Fruit fly (Drosophila melanogaster) whole organism, embryonic: Measurements from ENCODE around the gene CG17190.

Experiments
- C15 ChIP-seq: fragments of 200-800 bp; sonication (Bioruptor generic); IDR thresholded peaks from 3 replicates; pipeline ENCODE4 v1.3.6; 2022; ENCODE audit warnings: missing biosample characterization, missing genetic modification characterization
- CG10543 ChIP-seq: fragments of 200-800 bp; sonication (Bioruptor generic); optimal IDR thresholded peaks from 3 replicates; lab custom pipeline; 2017; ENCODE audit warnings: missing biosample characterization, mild to moderate bottlenecking, missing genetic modification characterization, moderate library complexity
- CG13424 ChIP-seq: fragments of 200-800 bp; sonication (Bioruptor generic); optimal IDR thresholded peaks from 2 replicates; lab custom pipeline; 2019; ENCODE audit warnings: missing biosample characterization, mild to moderate bottlenecking, missing genetic modification characterization, moderate library complexity
- CG14050 ChIP-seq: fragments of 200-800 bp; sonication (Bioruptor generic); IDR thresholded peaks from 3 replicates; pipeline ENCODE4 v1.3.6; 2022; ENCODE audit warnings: missing biosample characterization, missing genetic modification characterization
- CG14860 ChIP-seq: fragments of 200-800 bp; sonication (Bioruptor generic); IDR thresholded peaks from 3 replicates; pipeline ENCODE4 v1.3.6; 2022; ENCODE audit warnings: missing biosample characterization, missing genetic modification characterization; ENCODE audit not compliant: partially characterized antibody
- CG15269 ChIP-seq: fragments of 200-800 bp; sonication (Bioruptor generic); optimal IDR thresholded peaks from 2 replicates; lab custom pipeline; 2018; ENCODE audit warnings: missing biosample characterization, mild to moderate bottlenecking, missing genetic modification characterization, moderate library complexity
- CG17912 ChIP-seq: fragments of 200-800 bp; sonication (Bioruptor generic); optimal IDR thresholded peaks from 2 replicates; lab custom pipeline; 2018; ENCODE audit warnings: missing biosample characterization, mild to moderate bottlenecking, missing genetic modification characterization
- CG31365 ChIP-seq: fragments of 200-800 bp; sonication (Bioruptor generic); optimal IDR thresholded peaks from 2 replicates; lab custom pipeline; 2018; ENCODE audit warnings: missing biosample characterization, mild to moderate bottlenecking, missing genetic modification characterization
- CG32532 ChIP-seq: fragments of 200-800 bp; sonication (Bioruptor generic); IDR thresholded peaks from 2 replicates; pipeline ENCODE4 v1.3.6; 2022; ENCODE audit warnings: missing biosample characterization, missing genetic modification characterization
- CG3281 ChIP-seq: fragments of 200-800 bp; sonication (Bioruptor generic); optimal IDR thresholded peaks from 3 replicates; lab custom pipeline; 2017; ENCODE audit warnings: missing biosample characterization, mild to moderate bottlenecking, missing genetic modification characterization
- CG4424 ChIP-seq: fragments of 200-800 bp; sonication (Bioruptor generic); optimal IDR thresholded peaks from 3 replicates; lab custom pipeline; 2016; ENCODE audit warnings: missing biosample characterization, missing genetic modification characterization
- CG4854 ChIP-seq: fragments of 200-800 bp; sonication (Bioruptor generic); optimal IDR thresholded peaks from 2 replicates; lab custom pipeline; 2016; ENCODE audit warnings: missing biosample characterization, missing genetic modification characterization, inconsistent platforms
- CG6272 ChIP-seq: fragments of 200-800 bp; sonication (Bioruptor generic); IDR thresholded peaks from 2 replicates; pipeline ENCODE4 v1.3.6; 2022; ENCODE audit warnings: missing biosample characterization, missing genetic modification characterization
- CG7556 ChIP-seq: fragments of 200-800 bp; sonication (Bioruptor generic); optimal IDR thresholded peaks from 2 replicates; lab custom pipeline; 2017; ENCODE audit warnings: missing biosample characterization, mild to moderate bottlenecking, missing genetic modification characterization
- CG7839 ChIP-seq: fragments of 200-800 bp; sonication (Bioruptor generic); optimal IDR thresholded peaks from 3 replicates; lab custom pipeline; 2018; ENCODE audit warnings: missing biosample characterization, mild to moderate bottlenecking, missing genetic modification characterization, moderate library complexity
- CG7987 ChIP-seq: fragments of 200-800 bp; sonication (Bioruptor generic); optimal IDR thresholded peaks from 2 replicates; lab custom pipeline; 2018; ENCODE audit warnings: missing biosample characterization, mild to moderate bottlenecking, missing genetic modification characterization, moderate library complexity
- CG8924 ChIP-seq: fragments of 200-800 bp; optimal IDR thresholded peaks from 3 replicates; lab custom pipeline; 2019; ENCODE audit warnings: missing biosample characterization, mild to moderate bottlenecking, missing genetic modification characterization, moderate library complexity
- Chrac-16 ChIP-seq: fragments of 200-800 bp; sonication (Bioruptor generic); optimal IDR thresholded peaks from 3 replicates; lab custom pipeline; 2016; ENCODE audit warnings: missing biosample characterization, missing genetic modification characterization
- D ChIP-seq, 2 experiments: fragments of 200-800 bp in 1 of 2; fragments of >200 bp in 1 of 2; sonication (Bioruptor generic) in 1 of 2; optimal IDR thresholded peaks; 2 replicates in 1 of 2; 3 replicates in 1 of 2; lab custom pipeline; 2017; ENCODE audit warnings: mild to moderate bottlenecking in 1 of 2, missing biosample characterization in 1 of 2, missing genetic modification characterization in 1 of 2, missing genetic modification reagents in 1 of 2
- D19A ChIP-seq: fragments of 200-800 bp; optimal IDR thresholded peaks from 3 replicates; lab custom pipeline; 2019; ENCODE audit warnings: missing biosample characterization, mild to moderate bottlenecking, missing genetic modification characterization, moderate library complexity
- Dad ChIP-seq: fragments of 200-800 bp; sonication (Bioruptor generic); optimal IDR thresholded peaks from 3 replicates; lab custom pipeline; 2016; ENCODE audit warnings: missing biosample characterization, missing genetic modification characterization
- Dek ChIP-seq: fragments of 200-800 bp; sonication (Bioruptor generic); optimal IDR thresholded peaks from 3 replicates; lab custom pipeline; 2019; ENCODE audit warnings: missing biosample characterization, mild to moderate bottlenecking, missing genetic modification characterization, moderate library complexity
- Dip3 ChIP-seq: fragments of 200-800 bp; sonication (Bioruptor generic); optimal IDR thresholded peaks from 3 replicates; lab custom pipeline; 2016; ENCODE audit warnings: missing biosample characterization, missing genetic modification characterization
- Dref ChIP-seq: fragments of 200-800 bp; sonication (Bioruptor generic); IDR thresholded peaks from 2 replicates; pipeline ENCODE4 v1.3.6; 2022; ENCODE audit warnings: missing biosample characterization, missing genetic modification characterization
- E2f1 ChIP-seq: fragments of 200-800 bp; sonication (Bioruptor generic); IDR thresholded peaks from 2 replicates; pipeline ENCODE4 v1.3.6; 2022; ENCODE audit warnings: missing biosample characterization, missing genetic modification characterization
- HLH3B ChIP-seq: fragments of 200-800 bp; sonication (Bioruptor generic); IDR thresholded peaks from 2 replicates; pipeline ENCODE4 v1.3.6; 2022; ENCODE audit warnings: missing biosample characterization, missing genetic modification characterization
- HLH54F ChIP-seq: fragments of 200-800 bp; sonication (Bioruptor generic); optimal IDR thresholded peaks from 3 replicates; lab custom pipeline; 2016; ENCODE audit warnings: missing biosample characterization, missing genetic modification characterization
- HmgZ ChIP-seq: fragments of 200-800 bp; sonication (Bioruptor generic); optimal IDR thresholded peaks from 2 replicates; lab custom pipeline; 2018; ENCODE audit warnings: missing biosample characterization, mild to moderate bottlenecking, missing genetic modification characterization
- Mrtf ChIP-seq: fragments of 200-800 bp; sonication (Bioruptor generic); IDR thresholded peaks from 3 replicates; pipeline ENCODE4 v1.3.6; 2022; ENCODE audit warnings: missing biosample characterization, missing genetic modification characterization
- NC2α ChIP-seq: fragments of 200-800 bp; sonication (Bioruptor generic); optimal IDR thresholded peaks from 2 replicates; lab custom pipeline; 2016; ENCODE audit warnings: missing biosample characterization, missing genetic modification characterization
- NK7.1 ChIP-seq: fragments of 200-800 bp; sonication (Bioruptor generic); optimal IDR thresholded peaks from 3 replicates; lab custom pipeline; 2016; ENCODE audit warnings: missing biosample characterization, missing genetic modification characterization
- Nf-YB ChIP-seq: fragments of 200-800 bp; sonication (Bioruptor generic); optimal IDR thresholded peaks from 3 replicates; lab custom pipeline; 2019; ENCODE audit warnings: missing biosample characterization, mild to moderate bottlenecking, missing genetic modification characterization, moderate library complexity
- Poxn ChIP-seq: fragments of 200-800 bp; sonication (Bioruptor generic); IDR thresholded peaks from 2 replicates; pipeline ENCODE4 v1.3.6; 2022; ENCODE audit warnings: missing biosample characterization, missing genetic modification characterization
- eve ChIP-seq, 2 experiments: fragments of >200 bp; optimal IDR thresholded peaks; 2 replicates each; lab custom pipeline; 2017; ENCODE audit warnings: missing biosample characterization in 2 of 2, missing genetic modification characterization in 2 of 2
- fd102C ChIP-seq: fragments of 200-800 bp; sonication (Bioruptor generic); optimal IDR thresholded peaks from 2 replicates; lab custom pipeline; 2018; ENCODE audit warnings: missing biosample characterization, mild to moderate bottlenecking, missing genetic modification characterization, moderate library complexity
- gce ChIP-seq: fragments of 200-800 bp; sonication (Bioruptor generic); IDR thresholded peaks from 3 replicates; pipeline ENCODE4 v1.3.6; 2022; ENCODE audit warnings: missing biosample characterization, missing genetic modification characterization
- ham ChIP-seq: fragments of 200-800 bp; sonication (Bioruptor generic); IDR thresholded peaks from 2 replicates; pipeline ENCODE4 v1.3.6; 2022; ENCODE audit warnings: missing biosample characterization, missing genetic modification characterization
- hth ChIP-seq: fragments of >200 bp; optimal IDR thresholded peaks from 2 replicates; lab custom pipeline; 2017; ENCODE audit warnings: inconsistent platforms
- nom ChIP-seq: fragments of 200-800 bp; sonication (Bioruptor generic); optimal IDR thresholded peaks from 2 replicates; lab custom pipeline; 2017; ENCODE audit warnings: missing biosample characterization, missing genetic modification characterization, mild to moderate bottlenecking, moderate library complexity, missing genetic modification reagents
- oc ChIP-seq: fragments of 200-800 bp; sonication (Bioruptor generic); optimal IDR thresholded peaks from 2 replicates; lab custom pipeline; 2018; ENCODE audit warnings: missing biosample characterization, mild to moderate bottlenecking, missing genetic modification characterization, moderate library complexity
- odd ChIP-seq: fragments of 200-800 bp; sonication (Bioruptor generic); optimal IDR thresholded peaks from 2 replicates; lab custom pipeline; 2017; ENCODE audit warnings: missing biosample characterization, mild to moderate bottlenecking, missing genetic modification characterization
- p53 ChIP-seq: fragments of 200-800 bp; sonication (Bioruptor generic); optimal IDR thresholded peaks from 2 replicates; lab custom pipeline; 2016; ENCODE audit warnings: missing biosample characterization, missing genetic modification characterization
- pnt ChIP-seq: fragments of 200-800 bp; sonication (Bioruptor generic); optimal IDR thresholded peaks from 3 replicates; lab custom pipeline; 2016; ENCODE audit warnings: missing biosample characterization, missing genetic modification characterization
- prd ChIP-seq, 3 experiments: fragments of >200 bp in 2 of 3; fragments of 200-800 bp in 1 of 3; sonication (Bioruptor generic) in 1 of 3; optimal IDR thresholded peaks in 2 of 3; IDR thresholded peaks in 1 of 3; 2 replicates in 2 of 3; 3 replicates in 1 of 3; pipeline versions ENCODE4 v1.3.6 to Lab custom; 2017 to 2022; ENCODE audit warnings: missing biosample characterization in 1 of 3, missing genetic modification characterization in 1 of 3
- sd ChIP-seq: fragments of 200-800 bp; sonication (Bioruptor generic); optimal IDR thresholded peaks from 3 replicates; lab custom pipeline; 2018; ENCODE audit warnings: missing biosample characterization, mild to moderate bottlenecking, missing genetic modification characterization, moderate library complexity
- shn ChIP-seq: fragments of 200-800 bp; sonication (Bioruptor generic); optimal IDR thresholded peaks from 3 replicates; lab custom pipeline; 2016; ENCODE audit warnings: missing biosample characterization, missing genetic modification characterization
- sim ChIP-seq: fragments of 200-800 bp; sonication (Bioruptor generic); IDR thresholded peaks from 2 replicates; pipeline ENCODE4 v1.3.6; 2022; ENCODE audit warnings: missing biosample characterization, missing genetic modification characterization
- sima ChIP-seq: fragments of 200-800 bp; sonication (Bioruptor generic); optimal IDR thresholded peaks from 2 replicates; lab custom pipeline; 2016; ENCODE audit warnings: missing biosample characterization, missing genetic modification characterization
- tap ChIP-seq: fragments of 200-800 bp; optimal IDR thresholded peaks from 3 replicates; lab custom pipeline; 2019; ENCODE audit warnings: missing biosample characterization, mild to moderate bottlenecking, missing genetic modification characterization, moderate library complexity
- vvl ChIP-seq: fragments of 200-800 bp; sonication (Bioruptor generic); IDR thresholded peaks from 2 replicates; pipeline ENCODE4 v1.3.6; 2022; ENCODE audit warnings: missing biosample characterization, missing genetic modification characterization

The CG17190 gene

DNA sequence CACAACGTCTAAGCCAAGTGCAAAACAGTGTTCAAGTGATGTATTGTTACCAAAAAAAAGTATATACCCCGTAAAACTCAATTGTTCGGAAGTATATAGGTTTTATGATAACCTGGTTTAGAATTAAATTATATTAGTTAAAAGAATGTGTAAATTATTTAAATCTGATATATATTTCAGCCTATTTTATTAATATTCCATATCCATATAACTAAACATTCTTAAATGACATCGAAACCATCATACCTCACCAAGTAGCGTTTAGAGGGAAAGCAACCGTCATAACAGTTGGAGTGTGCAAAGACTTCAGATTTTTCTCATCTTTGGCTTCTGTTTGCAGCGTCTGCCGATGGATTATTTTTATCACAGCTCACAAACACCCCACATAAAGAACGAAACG lies 13.8 kb downstream of the CG17190 start (continued):
- TF ChIP-seq CG6272: peak; percentile 57; the same call in 1 of the 2 replicates
- peak; percentile 57 for TF ChIP-seq odd (GFP tag; lab: Kevin White, UChicago)
- peak; percentile 54 for TF ChIP-seq HmgZ (tag; lab: Kevin White, UChicago)
- peak; percentile 1 for TF ChIP-seq CG10543 (GFP tag; lab: Kevin White, UChicago)
- peak; percentile 84 for TF ChIP-seq D19A (tag; lab: Kevin White, UChicago)
- peak; percentile 67 for TF ChIP-seq CG4424 (GFP tag; lab: Kevin White, UChicago)
- peak; percentile 85 for TF ChIP-seq CG32532 (GFP tag; lab: Robert Waterston, UW)
- no peak for TF ChIP-seq Dad (GFP tag; lab: Kevin White, UChicago)
- no peak for TF ChIP-seq ham (GFP tag; lab: Robert Waterston, UW)
- TF ChIP-seq oc (tag; lab: Kevin White, UChicago): peak; percentile 85
- TF ChIP-seq shn (GFP tag; lab: Kevin White, UChicago): no peak
- TF ChIP-seq HLH3B (GFP tag; lab: Robert Waterston, UW): peak; percentile 84
- peak; percentile 73 for TF ChIP-seq Chrac-16
- TF ChIP-seq sima (GFP tag; lab: Kevin White, UChicago): no peak
- no peak for TF ChIP-seq prd (optimal IDR thresholded peaks at IDR 0.05; lab: Kevin White, UChicago)
- peak; percentile 95 for TF ChIP-seq prd (GFP tag; IDR thresholded peaks at IDR 0.05; lab: Robert Waterston, UW)
- TF ChIP-seq CG14860 (GFP tag; lab: Robert Waterston, UW): no peak
- TF ChIP-seq CG31365 (tag; lab: Kevin White, UChicago): no peak
- TF ChIP-seq CG15269 (tag; lab: Kevin White, UChicago): peak; percentile 87
- TF ChIP-seq NK7.1: no peak
- TF ChIP-seq CG13424 (tag; lab: Kevin White, UChicago): peak; percentile 86
- TF ChIP-seq CG3281 (GFP tag; lab: Kevin White, UChicago): peak; percentile 72
- TF ChIP-seq nom (GFP tag; lab: Kevin White, UChicago): peak; percentile 36
- TF ChIP-seq hth: no peak
- TF ChIP-seq Nf-YB (GFP tag; lab: Kevin White, UChicago): peak; percentile 65
- peak; percentile 91 for TF ChIP-seq tap
- peak; percentile 68; the same call in 1 of the 3 replicates for TF ChIP-seq C15
- TF ChIP-seq CG14050: peak; percentile 62; the same call in 2 of the 3 replicates
- TF ChIP-seq fd102C (GFP tag; lab: Kevin White, UChicago): peak; percentile 57
- peak; percentile 62; the same call in 1 of the 3 replicates for TF ChIP-seq gce
- no peak for TF ChIP-seq NC2α (GFP tag; lab: Kevin White, UChicago)
- peak; percentile 63; the same call in 1 of the 3 replicates for TF ChIP-seq Mrtf (GFP tag; lab: Robert Waterston, UW)
- TF ChIP-seq CG7987 (GFP tag; lab: Kevin White, UChicago): peak; percentile 24
- TF ChIP-seq sim (GFP tag; lab: Robert Waterston, UW): peak; percentile 71
- TF ChIP-seq pnt: no peak
- TF ChIP-seq p53 (GFP tag; lab: Kevin White, UChicago): no peak
- TF ChIP-seq CG7556: peak; percentile 77
- TF ChIP-seq CG4854 (GFP tag; lab: Kevin White, UChicago): no peak
- peak; percentile 92 for TF ChIP-seq vvl
- TF ChIP-seq Dip3: no peak
- TF ChIP-seq HLH54F (GFP tag; lab: Kevin White, UChicago): no peak
- peak; percentile 50 for TF ChIP-seq sd (tag; lab: Kevin White, UChicago)
- no peak for TF ChIP-seq CG17912
- no peak for TF ChIP-seq Poxn (GFP tag; lab: Robert Waterston, UW)
- TF ChIP-seq Dek: peak; percentile 73
- no peak for TF ChIP-seq D (optimal IDR thresholded peaks at IDR 0.05; lab: Kevin White, UChicago)
- TF ChIP-seq D (GFP tag; optimal IDR thresholded peaks at IDR 0.05; lab: Kevin White, UChicago): peak; percentile 78
- TF ChIP-seq eve (GFP tag; optimal IDR thresholded peaks at IDR 0.05; lab: Kevin White, UChicago): peak in 1 of 2 experiments; percentile 62
- peak; percentile 80 for TF ChIP-seq E2f1 (GFP tag; lab: Robert Waterston, UW)
- peak; percentile 89 for TF ChIP-seq CG7839 (tag; lab: Kevin White, UChicago)
- TF ChIP-seq CG8924 (tag; lab: Kevin White, UChicago): peak; percentile 90
- no peak for TF ChIP-seq Dref (GFP tag; lab: Robert Waterston, UW)
